Fruit fly (Drosophila melanogaster) whole organism: ENCODE measurements around the gene ph-d.

ENCODE experiments used
- CG8478 ChIP-seq: fragments of >200 bp; optimal IDR thresholded peaks from 2 replicates; lab custom pipeline; 2018; ENCODE audit warnings: inconsistent platforms
- Dll ChIP-seq: fragments of >200 bp; optimal IDR thresholded peaks from 2 replicates; lab custom pipeline; 2017
- EcR ChIP-seq, 2 experiments: fragments of >200 bp; optimal IDR thresholded peaks; 2 replicates each; lab custom pipeline; 2017; ENCODE audit warnings: missing biosample characterization in 2 of 2, missing genetic modification characterization in 2 of 2, missing genetic modification reagents in 2 of 2
- pan ChIP-seq: fragments of >200 bp; optimal IDR thresholded peaks from 2 replicates; lab custom pipeline; 2017
- psq ChIP-seq: fragments of >200 bp; optimal IDR thresholded peaks from 2 replicates; lab custom pipeline; 2017
- usp ChIP-seq: fragments of >200 bp; optimal IDR thresholded peaks from 2 replicates; lab custom pipeline; 2017; ENCODE audit warnings: missing biosample characterization, missing genetic modification characterization, mixed read lengths

DNA sequence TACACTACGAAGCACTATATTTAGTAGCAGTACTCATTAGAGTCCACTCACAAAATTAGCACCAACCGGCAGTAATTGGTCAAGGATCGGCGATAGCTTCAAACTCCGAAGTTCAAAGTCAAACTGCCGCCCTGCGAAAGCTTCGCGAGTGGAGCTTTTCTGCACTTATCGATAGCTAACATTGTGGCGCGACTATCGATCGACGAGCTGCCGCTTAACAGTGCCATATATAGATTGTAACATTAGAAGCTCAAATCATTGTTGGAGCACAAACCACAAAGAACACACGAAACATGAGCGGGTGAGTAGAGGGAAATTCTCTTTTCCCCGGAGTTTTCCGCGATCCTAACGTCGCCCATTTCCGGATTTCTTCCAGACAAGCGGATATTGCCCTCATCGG is 22.0 kb upstream of the ph-d start, which contains the start of gene Pgd:
- TF ChIP-seq Dll (no peak), psq (lab: Kevin White, UChicago) (no peak), EcR (GFP tag; optimal IDR thresholded peaks at IDR 0.05; lab: Kevin White, UChicago) (no peak), pan (lab: Kevin White, UChicago) (no peak), usp (no peak), CG8478 (lab: Kevin White, UChicago) (no peak)
